Worm (Caenorhabditis elegans): ENCODE measurements around the gene upb-1.

ce11 chrII:6244171-6244570 is 45.7 kb downstream of the upb-1 start, which contains the start of gene tat-4:
- TF ChIP-seq flh-1 (GFP tag; optimal IDR thresholded peaks at IDR 0.05), result no peak
- TF ChIP-seq nhr-237 (tag; optimal IDR thresholded peaks at IDR 0.05), result no peak
- no peak for TF ChIP-seq snpc-4 (tag; optimal IDR thresholded peaks at IDR 0.05)
- no peak for TF ChIP-seq unc-39 (tag; optimal IDR thresholded peaks at IDR 0.05)
